Worm (Caenorhabditis elegans) whole organism, L2 larva: ENCODE results near the gene Y54H5A.2.

Source experiments
- dmd-4 ChIP-seq: sonication (generic microtip); optimal IDR thresholded peaks from 2 replicates; lab custom pipeline; 2017; ENCODE audit warnings: missing biosample characterization, missing genetic modification characterization
- egl-27 ChIP-seq: sonication (generic microtip); optimal IDR thresholded peaks from 3 replicates; lab custom pipeline; 2017; ENCODE audit warnings: missing biosample characterization, missing genetic modification reagents, missing genetic modification characterization
- fos-1 ChIP-seq: fragments of 150-350 bp; optimal IDR thresholded peaks from 2 replicates; lab custom pipeline; 2014; ENCODE audit warnings: missing biosample characterization, missing genetic modification characterization
- lin-13 ChIP-seq: fragments of 150-350 bp; optimal IDR thresholded peaks from 2 replicates; lab custom pipeline; 2014; ENCODE audit warnings: missing biosample characterization, missing genetic modification reagents, missing genetic modification characterization
- lsy-2 ChIP-seq, 2 experiments: fragments of 150-350 bp in 1 of 2; sonication (generic microtip) in 1 of 2; optimal IDR thresholded peaks; 2 replicates each; lab custom pipeline; 2014 to 2017; ENCODE audit warnings: missing biosample characterization in 2 of 2, missing genetic modification characterization in 2 of 2
- mdl-1 ChIP-seq, 2 experiments: fragments of 150-350 bp in 1 of 2; sonication (generic microtip) in 1 of 2; optimal IDR thresholded peaks; 2 replicates each; lab custom pipeline; 2017; ENCODE audit warnings: missing biosample characterization in 2 of 2, missing genetic modification characterization in 2 of 2
- nhr-11 ChIP-seq: fragments of 150-350 bp; optimal IDR thresholded peaks from 2 replicates; lab custom pipeline; 2014; ENCODE audit warnings: missing biosample characterization, missing genetic modification characterization
- nhr-129 ChIP-seq: fragments of 150-350 bp; optimal IDR thresholded peaks from 2 replicates; lab custom pipeline; 2014; ENCODE audit warnings: missing biosample characterization, missing genetic modification characterization
- nhr-21 ChIP-seq: fragments of 150-350 bp; optimal IDR thresholded peaks from 2 replicates; lab custom pipeline; 2014; ENCODE audit warnings: missing biosample characterization, missing genetic modification characterization
- nhr-237 ChIP-seq: fragments of 150-350 bp; optimal IDR thresholded peaks from 2 replicates; lab custom pipeline; 2014; ENCODE audit warnings: missing biosample characterization, missing genetic modification characterization
- skn-1 ChIP-seq: sonication (generic microtip); optimal IDR thresholded peaks from 2 replicates; lab custom pipeline; 2017; ENCODE audit warnings: missing biosample characterization, missing genetic modification characterization
- sma-3 ChIP-seq: sonication (generic microtip); optimal IDR thresholded peaks from 2 replicates; lab custom pipeline; 2016; ENCODE audit warnings: missing genetic modification reagents, missing genetic modification characterization, missing compliant biosample characterization
- zag-1 ChIP-seq: fragments of 150-350 bp; optimal IDR thresholded peaks from 2 replicates; lab custom pipeline; 2014; ENCODE audit warnings: missing biosample characterization, missing genetic modification characterization

DNA sequence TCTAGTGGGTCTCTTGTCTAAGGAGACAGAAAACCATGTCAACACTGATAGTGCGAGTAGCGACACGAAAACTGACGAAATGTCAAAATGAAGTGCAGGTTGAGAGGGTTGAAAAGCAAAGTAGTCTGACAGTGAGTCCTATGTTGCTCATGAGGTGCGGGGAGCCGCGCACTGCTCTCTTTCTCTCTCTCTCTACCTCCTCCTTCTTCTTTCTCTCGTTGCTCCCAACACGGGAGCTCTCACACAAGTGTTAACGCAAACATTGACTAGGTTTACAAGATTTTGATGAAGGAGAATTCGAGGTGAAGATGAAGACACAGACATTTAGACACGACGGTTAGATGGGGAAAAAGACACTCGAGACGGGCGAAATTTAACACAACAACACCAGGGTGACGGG lies 20.1 kb downstream of the Y54H5A.2 start:
- TF ChIP-seq mdl-1 (tag; optimal IDR thresholded peaks at IDR 0.05; lab: Kevin White, UChicago): no peak
- TF ChIP-seq fos-1 (tag; lab: Kevin White, UChicago): no peak
- no peak for TF ChIP-seq zag-1 (tag; lab: Kevin White, UChicago)
- TF ChIP-seq nhr-11 (tag; lab: Kevin White, UChicago): no peak
- TF ChIP-seq sma-3 (GFP tag; lab: Kevin White, UChicago): no peak
- TF ChIP-seq nhr-21 (tag; lab: Kevin White, UChicago): no peak
- no peak for TF ChIP-seq lsy-2 (tag; optimal IDR thresholded peaks at IDR 0.05; lab: Kevin White, UChicago)
- TF ChIP-seq egl-27 (tag; lab: Kevin White, UChicago): no peak
- no peak for TF ChIP-seq nhr-237 (tag; lab: Kevin White, UChicago)
- TF ChIP-seq dmd-4 (tag; lab: Kevin White, UChicago): no peak
- no peak for TF ChIP-seq lin-13
- no peak for TF ChIP-seq skn-1
- TF ChIP-seq nhr-129 (tag; lab: Kevin White, UChicago): peak; percentile 43
